Fruit fly (Drosophila melanogaster) whole organism, prepupa: ENCODE data around the gene SF2.

Experiments used
- CG10669 ChIP-seq: fragments of 200-800 bp; sonication (Bioruptor generic); optimal IDR thresholded peaks from 3 replicates; lab custom pipeline; 2018; ENCODE audit warnings: missing biosample characterization, mild to moderate bottlenecking, missing genetic modification characterization, moderate library complexity
- CG11294 ChIP-seq: fragments of 200-800 bp; sonication (Bioruptor generic); IDR thresholded peaks from 2 replicates; pipeline ENCODE4 v1.3.6; 2022; ENCODE audit warnings: missing biosample characterization, missing genetic modification characterization
- CG1621 ChIP-seq: fragments of 200-800 bp; sonication (Bioruptor generic); optimal IDR thresholded peaks from 3 replicates; lab custom pipeline; 2018; ENCODE audit warnings: missing biosample characterization, mild to moderate bottlenecking, missing genetic modification characterization
- CG31627 ChIP-seq: fragments of 200-800 bp; sonication (Bioruptor generic); optimal IDR thresholded peaks from 3 replicates; lab custom pipeline; 2016; ENCODE audit warnings: missing biosample characterization, missing genetic modification characterization
- CG32006 ChIP-seq: fragments of 200-800 bp; sonication (Bioruptor generic); optimal IDR thresholded peaks from 3 replicates; lab custom pipeline; 2017; ENCODE audit warnings: missing biosample characterization, mild to moderate bottlenecking, missing genetic modification characterization
- CG34406 ChIP-seq: fragments of 200-800 bp; sonication (Bioruptor generic); optimal IDR thresholded peaks from 3 replicates; lab custom pipeline; 2016; ENCODE audit warnings: missing biosample characterization, missing genetic modification characterization
- CG3919 ChIP-seq: fragments of 200-800 bp; sonication (Bioruptor generic); optimal IDR thresholded peaks from 3 replicates; lab custom pipeline; 2016; ENCODE audit warnings: missing biosample characterization, missing genetic modification characterization
- CG4318 ChIP-seq: fragments of 200-800 bp; sonication (Bioruptor generic); optimal IDR thresholded peaks from 3 replicates; lab custom pipeline; 2017; ENCODE audit warnings: missing biosample characterization, mild to moderate bottlenecking, missing genetic modification characterization
- CG6163 ChIP-seq: fragments of 200-800 bp; sonication (Bioruptor generic); IDR thresholded peaks from 3 replicates; pipeline ENCODE4 v1.3.6; 2022; ENCODE audit warnings: missing biosample characterization, missing genetic modification characterization
- CG6276 ChIP-seq: fragments of 200-800 bp; sonication (Bioruptor generic); optimal IDR thresholded peaks from 2 replicates; lab custom pipeline; 2017; ENCODE audit warnings: missing biosample characterization, mild to moderate bottlenecking, missing genetic modification characterization
- CG6808 ChIP-seq: fragments of 200-800 bp; sonication (Bioruptor generic); optimal IDR thresholded peaks from 3 replicates; lab custom pipeline; 2017; ENCODE audit warnings: missing biosample characterization, missing genetic modification characterization, mild to moderate bottlenecking, moderate library complexity, missing genetic modification reagents
- CG6854 ChIP-seq: fragments of 200-800 bp; sonication (Bioruptor generic); optimal IDR thresholded peaks from 2 replicates; lab custom pipeline; 2017; ENCODE audit warnings: missing biosample characterization, mild to moderate bottlenecking, missing genetic modification characterization
- CG8119 ChIP-seq: fragments of 200-800 bp; sonication (Bioruptor generic); IDR thresholded peaks from 3 replicates; pipeline ENCODE4 v1.3.6; 2022; ENCODE audit warnings: missing biosample characterization, missing genetic modification characterization
- CG9139 ChIP-seq: fragments of 200-800 bp; sonication (Bioruptor generic); optimal IDR thresholded peaks from 3 replicates; lab custom pipeline; 2017; ENCODE audit warnings: missing biosample characterization, mild to moderate bottlenecking, missing genetic modification characterization
- Eip75B ChIP-seq: fragments of 200-800 bp; sonication (Bioruptor generic); optimal IDR thresholded peaks from 3 replicates; lab custom pipeline; 2016; ENCODE audit warnings: missing biosample characterization, missing genetic modification characterization
- Eip78C ChIP-seq: fragments of 200-800 bp; sonication (Bioruptor generic); peaks from one replicate; lab custom pipeline; 2016; ENCODE audit warnings: missing biosample characterization, missing genetic modification characterization
- Ets21C ChIP-seq: fragments of 200-800 bp; sonication (Bioruptor generic); optimal IDR thresholded peaks from 3 replicates; lab custom pipeline; 2016; ENCODE audit warnings: missing biosample characterization, missing genetic modification characterization
- Gug ChIP-seq: fragments of 200-800 bp; sonication (Bioruptor generic); IDR thresholded peaks from 2 replicates; pipeline ENCODE4 v1.3.6; 2022; ENCODE audit warnings: missing biosample characterization, missing genetic modification characterization
- Hr39 ChIP-seq: fragments of 200-800 bp; sonication (Bioruptor generic); optimal IDR thresholded peaks from 2 replicates; lab custom pipeline; 2016; ENCODE audit warnings: missing biosample characterization, missing genetic modification characterization
- Hr4 ChIP-seq: fragments of 200-800 bp; sonication (Bioruptor generic); optimal IDR thresholded peaks from 3 replicates; lab custom pipeline; 2016; ENCODE audit warnings: missing biosample characterization, missing genetic modification characterization
- Met ChIP-seq: fragments of 200-800 bp; sonication (Bioruptor generic); optimal IDR thresholded peaks from 3 replicates; lab custom pipeline; 2016; ENCODE audit warnings: missing biosample characterization, missing genetic modification characterization
- OdsH ChIP-seq: fragments of 200-800 bp; sonication (Bioruptor generic); optimal IDR thresholded peaks from 3 replicates; lab custom pipeline; 2016; ENCODE audit warnings: missing biosample characterization, missing genetic modification characterization
- Smox ChIP-seq: fragments of 200-800 bp; sonication (Bioruptor generic); optimal IDR thresholded peaks from 3 replicates; lab custom pipeline; 2016; ENCODE audit warnings: missing biosample characterization, missing genetic modification characterization
- Sox102F ChIP-seq: fragments of 200-800 bp; sonication (Bioruptor generic); optimal IDR thresholded peaks from 2 replicates; lab custom pipeline; 2016; ENCODE audit warnings: missing biosample characterization, mild to moderate bottlenecking, missing genetic modification characterization
- Sox14 ChIP-seq: fragments of 200-800 bp; sonication (Bioruptor generic); optimal IDR thresholded peaks from 3 replicates; lab custom pipeline; 2016; ENCODE audit warnings: missing biosample characterization, missing genetic modification characterization
- Sox15 ChIP-seq: fragments of 200-800 bp; sonication (Bioruptor generic); optimal IDR thresholded peaks from 3 replicates; lab custom pipeline; 2016; ENCODE audit warnings: missing biosample characterization, missing genetic modification characterization
- achi ChIP-seq: fragments of 200-800 bp; sonication (Bioruptor generic); optimal IDR thresholded peaks from 3 replicates; lab custom pipeline; 2016; ENCODE audit warnings: missing biosample characterization, missing genetic modification characterization
- acj6 ChIP-seq: fragments of 200-800 bp; sonication (Bioruptor generic); optimal IDR thresholded peaks from 3 replicates; lab custom pipeline; 2016; ENCODE audit warnings: missing biosample characterization, missing genetic modification characterization
- dac ChIP-seq: fragments of 200-800 bp; sonication (Bioruptor generic); optimal IDR thresholded peaks from 2 replicates; lab custom pipeline; 2017; ENCODE audit warnings: missing biosample characterization, mild to moderate bottlenecking, missing genetic modification characterization
- dsx ChIP-seq: fragments of 200-800 bp; optimal IDR thresholded peaks from 3 replicates; lab custom pipeline; 2019; ENCODE audit warnings: missing biosample characterization, mild to moderate bottlenecking, missing genetic modification characterization, moderate library complexity; ENCODE audit not compliant: poor library complexity, severe bottlenecking
- eg ChIP-seq: fragments of 200-800 bp; sonication (Bioruptor generic); IDR thresholded peaks from 3 replicates; pipeline ENCODE4 v1.3.6; 2022; ENCODE audit warnings: missing biosample characterization, missing genetic modification characterization
- esn ChIP-seq: fragments of 200-800 bp; sonication (Bioruptor generic); optimal IDR thresholded peaks from 2 replicates; lab custom pipeline; 2016; ENCODE audit warnings: missing biosample characterization, mild to moderate bottlenecking, missing genetic modification characterization, moderate library complexity
- fd59A ChIP-seq: fragments of 200-800 bp; sonication (Bioruptor generic); optimal IDR thresholded peaks from 2 replicates; lab custom pipeline; 2017; ENCODE audit warnings: missing biosample characterization, mild to moderate bottlenecking, missing genetic modification characterization, missing genetic modification reagents
- fd85E ChIP-seq: fragments of 200-800 bp; sonication (Bioruptor generic); optimal IDR thresholded peaks from 3 replicates; lab custom pipeline; 2016; ENCODE audit warnings: missing biosample characterization, missing genetic modification characterization
- fkh ChIP-seq: fragments of 200-800 bp; sonication (Bioruptor generic); optimal IDR thresholded peaks from 3 replicates; lab custom pipeline; 2017; ENCODE audit warnings: missing biosample characterization, mild to moderate bottlenecking, missing genetic modification characterization, moderate library complexity
- lz ChIP-seq: fragments of 200-800 bp; sonication (Bioruptor generic); optimal IDR thresholded peaks from 3 replicates; lab custom pipeline; 2016; ENCODE audit warnings: missing biosample characterization, missing genetic modification characterization
- net ChIP-seq: fragments of 200-800 bp; sonication (Bioruptor generic); optimal IDR thresholded peaks from 3 replicates; lab custom pipeline; 2016; ENCODE audit warnings: missing biosample characterization, missing genetic modification characterization
- salr ChIP-seq, 2 experiments: fragments of 200-800 bp; sonication (Bioruptor generic); optimal IDR thresholded peaks; 3 replicates each; lab custom pipeline; 2016 to 2018; ENCODE audit warnings: missing biosample characterization in 2 of 2, missing genetic modification characterization in 2 of 2, mild to moderate bottlenecking in 1 of 2
- topi ChIP-seq: fragments of 200-800 bp; sonication (Bioruptor generic); optimal IDR thresholded peaks from 3 replicates; lab custom pipeline; 2016; ENCODE audit warnings: missing biosample characterization, missing genetic modification characterization
- vri ChIP-seq: fragments of 200-800 bp; sonication (Bioruptor generic); optimal IDR thresholded peaks from 3 replicates; lab custom pipeline; 2016; ENCODE audit warnings: missing biosample characterization, mild to moderate bottlenecking, missing genetic modification characterization

The SF2 gene

DNA sequence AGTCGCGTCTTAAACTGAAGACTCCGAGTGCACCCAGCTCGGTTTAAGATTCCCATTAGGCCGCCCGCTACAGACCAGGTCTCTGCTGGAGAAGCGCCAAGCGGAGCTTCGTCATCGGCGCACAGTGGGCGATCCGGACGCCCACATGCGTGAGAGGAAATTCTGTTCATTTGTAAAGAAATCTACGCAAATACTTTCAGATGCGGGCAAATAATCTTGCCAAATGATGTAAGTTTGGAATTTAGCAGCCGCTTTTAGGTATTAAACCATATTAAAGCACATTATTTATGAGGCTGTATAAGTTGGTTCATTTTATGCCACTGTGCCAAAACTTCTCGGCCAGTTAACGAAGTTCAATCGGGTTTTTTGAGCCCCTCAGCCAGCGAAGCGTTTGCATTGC, 26.5 kb upstream of the SF2 start, which contains the start of gene js (continued):
- peak; percentile 66; the same call in 2 of the 3 replicates for TF ChIP-seq CG6163 (GFP tag; lab: Robert Waterston, UW)
- TF ChIP-seq eg (GFP tag; lab: Robert Waterston, UW) = peak; percentile 62
- peak; percentile 53 for TF ChIP-seq Hr39
- TF ChIP-seq Smox = peak; percentile 45
- no peak for TF ChIP-seq fd85E (GFP tag; lab: Kevin White, UChicago)
- TF ChIP-seq CG11294 = no peak
- TF ChIP-seq CG4318 (GFP tag; lab: Kevin White, UChicago) = peak; percentile 78
- TF ChIP-seq Eip75B (GFP tag; lab: Kevin White, UChicago) = no peak
- no peak for TF ChIP-seq CG9139
- 0 out of 2 replicates have a peak, but pooled peaks have one; percentile 31 for TF ChIP-seq Gug (GFP tag; lab: Robert Waterston, UW)
- TF ChIP-seq lz (GFP tag; lab: Kevin White, UChicago) = no peak
- TF ChIP-seq fd59A (GFP tag; lab: Kevin White, UChicago) = no peak
- no peak for TF ChIP-seq dsx (GFP tag; lab: Kevin White, UChicago)
- TF ChIP-seq CG31627 = peak; percentile 49
- no peak for TF ChIP-seq esn (GFP tag; lab: Kevin White, UChicago)
- TF ChIP-seq Sox14 (GFP tag; lab: Kevin White, UChicago) = peak; percentile 59
- TF ChIP-seq acj6 (GFP tag; lab: Kevin White, UChicago) = peak; percentile 61
- TF ChIP-seq CG10669 (GFP tag; lab: Kevin White, UChicago) = no peak
- TF ChIP-seq CG8119 (GFP tag; lab: Robert Waterston, UW) = peak; percentile 83
- TF ChIP-seq salr (GFP tag; optimal IDR thresholded peaks at IDR 0.05; lab: Kevin White, UChicago) = peak in 1 of 2 experiments; percentile 62
- TF ChIP-seq OdsH (GFP tag; lab: Kevin White, UChicago) = peak; percentile 75
- peak; percentile 27 for TF ChIP-seq CG6808
- peak; percentile 62 for TF ChIP-seq dac (GFP tag; lab: Kevin White, UChicago)
- TF ChIP-seq topi (GFP tag; lab: Kevin White, UChicago) = peak; percentile 44
- TF ChIP-seq Met = peak; percentile 53
- TF ChIP-seq fkh (GFP tag; lab: Kevin White, UChicago) = no peak
- TF ChIP-seq vri (GFP tag; lab: Kevin White, UChicago) = no peak
- TF ChIP-seq CG6276 (GFP tag; lab: Kevin White, UChicago) = peak; percentile 73
- no peak for TF ChIP-seq CG1621
- TF ChIP-seq CG3919 (GFP tag; lab: Kevin White, UChicago) = peak; percentile 73
- no peak for TF ChIP-seq Eip78C (GFP tag; lab: Kevin White, UChicago)
- peak; percentile 50 for TF ChIP-seq Sox102F
- TF ChIP-seq Ets21C (GFP tag; lab: Kevin White, UChicago) = no peak
- TF ChIP-seq net = no peak
- peak; percentile 33 for TF ChIP-seq CG34406 (GFP tag; lab: Kevin White, UChicago)
- no peak for TF ChIP-seq CG6854 (GFP tag; lab: Kevin White, UChicago)
- TF ChIP-seq CG32006 (GFP tag; lab: Kevin White, UChicago) = peak; percentile 91
- TF ChIP-seq Sox15 (GFP tag; lab: Kevin White, UChicago) = peak; percentile 18

DNA sequence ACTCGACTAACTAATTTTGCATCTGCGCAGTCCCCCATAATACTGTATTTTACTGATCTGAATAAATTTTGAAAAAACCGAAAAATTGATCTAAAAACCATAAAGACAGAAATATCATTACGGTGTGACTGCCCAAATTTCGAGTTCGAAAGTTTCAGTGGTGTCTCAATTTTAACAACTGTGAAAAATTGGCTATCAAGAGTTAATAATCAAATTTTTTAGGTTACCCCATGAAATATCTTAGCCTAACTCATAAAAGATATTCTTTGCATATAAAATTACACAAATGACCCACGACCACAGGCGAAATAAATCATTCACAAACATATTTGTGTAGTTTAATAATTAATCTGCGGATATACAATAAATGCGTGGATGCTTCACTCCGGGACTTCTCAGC, 18.2 kb upstream of the SF2 start, which contains the start of gene CG42446:
CG42446 (minus strand) TSS at position 101 of the 400 bp plus-strand sequence.
- TF ChIP-seq CG32006 (GFP tag; lab: Kevin White, UChicago) (no peak), Hr4 (GFP tag; lab: Kevin White, UChicago) (no peak), CG9139 (no peak), fkh (GFP tag; lab: Kevin White, UChicago) (no peak)

DNA sequence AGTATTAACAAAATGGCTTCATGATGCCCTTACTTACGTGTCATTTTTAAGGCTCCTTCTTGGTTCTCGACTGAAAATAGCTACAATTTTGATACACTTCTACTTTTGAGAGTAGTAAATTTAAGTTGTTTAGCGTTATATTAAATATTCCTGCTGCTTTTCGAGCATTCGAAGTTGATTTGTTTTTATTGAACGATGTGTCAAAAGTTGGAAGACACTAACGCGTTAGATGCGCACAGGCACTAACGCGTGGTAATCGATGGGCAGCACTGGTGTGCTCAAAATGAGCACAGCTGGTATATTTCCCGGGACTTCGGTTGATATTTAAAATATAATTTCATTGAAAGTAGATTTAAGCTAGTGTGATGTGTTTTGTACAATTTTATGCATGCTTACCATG, 17.3 kb upstream of the SF2 start, which contains the start of gene CG17931:
CG17931 (minus strand) TSS at position 369 of the 400 bp plus-strand sequence.
- TF ChIP-seq CG6808 (peak; percentile 100), dsx (GFP tag; lab: Kevin White, UChicago) (peak; percentile 74), CG3919 (GFP tag; lab: Kevin White, UChicago) (no peak), Eip78C (GFP tag; lab: Kevin White, UChicago) (no peak), Sox102F (no peak), achi (GFP tag; lab: Kevin White, UChicago) (peak; percentile 98)
